Fruit fly (Drosophila melanogaster) whole organism: Measurements from ENCODE around the gene CG2267.

ENCODE experiments used
- CG8478 ChIP-seq: fragments of >200 bp; optimal IDR thresholded peaks from 2 replicates; lab custom pipeline; 2018; ENCODE audit warnings: inconsistent platforms
- Dll ChIP-seq: fragments of >200 bp; optimal IDR thresholded peaks from 2 replicates; lab custom pipeline; 2017
- psq ChIP-seq: fragments of >200 bp; optimal IDR thresholded peaks from 2 replicates; lab custom pipeline; 2017
- usp ChIP-seq: fragments of >200 bp; optimal IDR thresholded peaks from 2 replicates; lab custom pipeline; 2017; ENCODE audit warnings: missing biosample characterization, missing genetic modification characterization, mixed read lengths

dm6 chr3R:30590845-30591244 lies 38.0 kb downstream of the CG2267 start:
- no peak for TF ChIP-seq usp (GFP tag; lab: Kevin White, UChicago)
- no peak for TF ChIP-seq psq (lab: Kevin White, UChicago)
- no peak for TF ChIP-seq CG8478 (lab: Kevin White, UChicago)
- no peak for TF ChIP-seq Dll
